Worm (Caenorhabditis elegans): ENCODE data around the gene elt-4.

DNA sequence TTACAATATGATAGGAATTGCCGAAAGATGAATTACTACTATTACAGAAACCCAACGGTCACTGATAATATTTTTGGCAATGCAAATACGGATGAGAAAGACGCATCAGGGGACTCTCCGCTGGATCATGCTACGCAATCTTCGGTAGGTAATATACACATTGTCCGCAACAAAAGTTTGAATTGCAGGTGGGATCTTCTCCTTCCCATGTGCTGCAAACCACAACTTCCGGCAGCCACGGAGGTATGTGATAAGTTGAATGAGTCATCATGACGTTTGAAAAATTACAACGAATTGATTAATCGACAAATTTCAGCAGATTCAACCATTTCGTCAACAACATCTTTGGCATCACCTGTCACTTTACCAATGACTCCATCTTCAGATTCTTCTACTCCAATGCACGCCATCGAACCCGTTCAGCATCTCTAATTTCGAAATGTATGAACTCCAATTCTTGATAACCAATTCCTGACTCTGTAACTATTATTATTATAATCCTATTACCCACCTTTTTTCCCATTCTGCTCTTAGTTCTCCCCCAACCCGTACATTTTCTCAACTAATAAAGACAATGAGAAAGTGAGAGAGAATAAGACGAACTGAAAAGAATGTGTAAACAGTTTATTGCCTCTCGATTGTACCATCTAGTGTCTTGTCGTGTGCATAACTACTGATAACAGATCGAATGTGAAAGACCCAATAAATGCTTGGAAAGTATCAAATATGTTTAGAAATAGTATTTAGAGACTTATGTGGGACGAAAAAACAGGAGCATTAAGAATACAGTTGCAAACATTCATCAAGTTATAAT lies 2.1 kb downstream of the elt-4 start:
- TF ChIP-seq ztf-29 (GFP tag; IDR thresholded peaks at IDR 0.05) (no peak), flt-1 (GFP tag; IDR thresholded peaks at IDR 0.05) (no peak), cog-1 (tag; optimal IDR thresholded peaks at IDR 0.05) (no peak), ztf-23 (GFP tag; IDR thresholded peaks at IDR 0.05) (no peak)

Data from whole organism, midembryonic.